Worm (Caenorhabditis elegans): ENCODE measurements around the gene C05C8.7.

Gene C05C8.7

DNA sequence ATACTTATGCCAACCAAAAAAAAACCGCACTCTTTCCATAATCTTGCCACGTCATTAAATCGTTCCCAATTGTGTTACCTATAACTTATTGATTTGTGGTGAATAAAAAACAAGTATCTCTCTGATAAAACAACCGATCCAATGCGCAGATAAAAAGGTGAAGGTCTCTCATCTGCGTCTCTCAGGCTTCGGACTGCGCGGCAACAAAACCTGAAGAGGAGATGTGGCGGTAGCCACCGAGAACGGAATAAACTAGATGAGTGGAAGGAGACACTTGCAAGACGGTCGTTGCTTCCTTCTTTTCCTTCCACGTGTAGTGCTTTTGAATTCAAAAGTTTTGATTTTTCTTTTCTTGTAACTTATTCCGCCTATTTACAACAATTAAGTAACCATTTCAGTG is 21.9 kb downstream of the C05C8.7 start, which contains the start of gene fkb-3:
fkb-3 (plus strand) TSS at position 277 of the 400 bp plus-strand sequence.
- TF ChIP-seq rcor-1 (GFP tag; IDR thresholded peaks at IDR 0.05) (no peak), D2030.7 (GFP tag; IDR thresholded peaks at IDR 0.05) (no peak), ceh-91 (GFP tag; IDR thresholded peaks at IDR 0.05) (no peak), ztf-6 (GFP tag; IDR thresholded peaks at IDR 0.05) (no peak), hmg-1.2 (GFP tag; IDR thresholded peaks at IDR 0.05) (no peak)

DNA sequence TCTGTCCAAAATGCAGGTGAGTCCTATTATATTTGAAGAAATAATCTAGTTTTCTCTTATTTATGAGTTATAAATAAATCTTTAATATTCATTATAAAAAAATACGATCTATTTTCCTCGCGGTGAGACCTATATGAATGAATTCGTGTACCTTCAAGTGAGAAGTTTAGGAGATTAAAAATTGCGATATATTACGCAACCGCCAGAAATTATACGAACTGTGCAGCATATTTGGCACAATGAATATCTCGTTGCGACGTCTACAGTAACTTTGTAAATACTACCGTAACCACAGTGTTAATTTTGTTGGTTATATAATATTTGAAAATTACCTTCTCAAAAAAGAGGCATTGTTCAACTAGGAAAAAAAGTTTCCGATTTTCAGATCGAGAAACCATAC is 22.5 kb downstream of the C05C8.7 start:
- TF ChIP-seq mes-4 (tag; optimal IDR thresholded peaks at IDR 0.05) (no peak), ceh-58 (GFP tag; IDR thresholded peaks at IDR 0.05) (no peak), T07F8.4 (tag; optimal IDR thresholded peaks at IDR 0.05) (no peak), hrde-1 (tag; optimal IDR thresholded peaks at IDR 0.05; ENCODE audit: borderline replicate concordance) (no peak), F22D6.2 (tag; optimal IDR thresholded peaks at IDR 0.05) (no peak), atf-7 (tag; optimal IDR thresholded peaks at IDR 0.05) (no peak), repo-1 (tag; optimal IDR thresholded peaks at IDR 0.05) (no peak), hsf-1 (GFP tag; IDR thresholded peaks at IDR 0.05) (no peak), zim-3 (tag; optimal IDR thresholded peaks at IDR 0.05) (no peak), madf-10 (tag; optimal IDR thresholded peaks at IDR 0.05) (no peak), ekl-4 (GFP tag; IDR thresholded peaks at IDR 0.05) (no peak), nfya-1 (tag; optimal IDR thresholded peaks at IDR 0.05; ENCODE audit: borderline replicate concordance, insufficient read depth) (no peak), ztf-26 (tag; optimal IDR thresholded peaks at IDR 0.05) (no peak)

DNA sequence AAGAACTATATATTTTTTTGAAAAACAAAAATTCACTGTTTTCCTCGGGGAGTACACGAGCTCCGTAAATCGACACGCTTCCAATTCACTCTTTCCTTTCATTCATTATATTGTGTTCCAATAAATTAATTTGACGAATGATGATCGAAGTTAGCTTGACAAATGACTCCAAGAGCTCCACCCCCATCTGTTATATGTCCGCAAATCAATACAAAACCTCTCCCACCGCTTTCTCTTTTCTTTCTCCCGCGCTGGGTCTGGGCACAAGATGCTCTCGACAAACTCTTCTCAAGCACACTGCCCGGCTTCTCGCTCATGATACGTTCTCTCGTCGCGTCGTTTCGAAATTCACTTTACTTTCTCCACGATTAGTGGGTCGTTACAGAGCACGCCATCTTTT is 22.9 kb downstream of the C05C8.7 start, which contains the start of gene C13F10.1:
C13F10.1 (plus strand) TSS at position 138 of the 400 bp plus-strand sequence.
- TF ChIP-seq cebp-1 (GFP tag; IDR thresholded peaks at IDR 0.05) (no peak), cebp-1 (tag; optimal IDR thresholded peaks at IDR 0.05) (peak; percentile 39), C06A6.2 (GFP tag; conservative IDR thresholded peaks at IDR 0.05) (no peak), ztf-6 (GFP tag; IDR thresholded peaks at IDR 0.05) (no peak), zfh-2 (GFP tag; conservative IDR thresholded peaks at IDR 0.05) (0 out of 2 replicates have a peak, but pooled peaks have one; percentile 15), lir-1 (GFP tag; conservative IDR thresholded peaks at IDR 0.05) (no peak), chd-7 (tag; optimal IDR thresholded peaks at IDR 0.05) (no peak), aptf-3 (GFP tag; IDR thresholded peaks at IDR 0.05) (no peak), ztf-18 (tag; optimal IDR thresholded peaks at IDR 0.05) (no peak), rcor-1 (GFP tag; IDR thresholded peaks at IDR 0.05) (0 out of 2 replicates have a peak, but pooled peaks have one; percentile 17), bed-1 (GFP tag; IDR thresholded peaks at IDR 0.05) (no peak)

DNA sequence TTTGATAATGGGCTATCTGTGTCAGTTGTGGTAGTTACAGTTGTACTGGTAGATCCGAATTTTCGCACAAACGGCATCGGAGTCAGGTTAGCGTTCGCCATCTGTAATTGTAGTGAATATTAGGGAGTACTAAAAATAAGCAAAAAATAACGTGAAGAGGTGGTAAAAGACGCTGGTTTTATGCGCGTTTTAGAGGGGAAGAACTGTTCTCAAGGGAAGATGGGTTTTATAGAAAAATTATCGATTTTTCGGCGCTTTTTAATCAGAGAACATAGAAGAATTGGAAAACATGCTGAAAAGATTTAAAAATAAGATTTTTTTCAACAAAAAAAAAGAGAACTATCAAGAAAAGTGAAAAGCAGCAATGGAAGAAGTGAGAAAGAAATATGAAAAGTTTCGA is 23.7 kb downstream of the C05C8.7 start, which contains the start of gene C13F10.7:
C13F10.7 (minus strand) TSS at position 101 of the 400 bp plus-strand sequence.
- no peak for TF ChIP-seq Y67H2A.10 (GFP tag; conservative IDR thresholded peaks at IDR 0.05)
- no peak for TF ChIP-seq him-1 (tag; optimal IDR thresholded peaks at IDR 0.05)
- no peak for TF ChIP-seq snpc-1.1 (tag; optimal IDR thresholded peaks at IDR 0.05; ENCODE audit: insufficient read depth)
- no peak for TF ChIP-seq hsf-1 (GFP tag; IDR thresholded peaks at IDR 0.05)
- TF ChIP-seq die-1 (tag; optimal IDR thresholded peaks at IDR 0.05), result no peak
- no peak for TF ChIP-seq let-607 (tag; optimal IDR thresholded peaks at IDR 0.05)
- no peak for TF ChIP-seq B0035.1 (tag; optimal IDR thresholded peaks at IDR 0.05)
- no peak for TF ChIP-seq ama-1 (optimal IDR thresholded peaks at IDR 0.05)
- TF ChIP-seq ama-1 (GFP tag; optimal IDR thresholded peaks at IDR 0.05), result no peak
- no peak for TF ChIP-seq T07F8.4 (tag; optimal IDR thresholded peaks at IDR 0.05)
- TF ChIP-seq T26A5.8 (tag; optimal IDR thresholded peaks at IDR 0.05), result no peak
- no peak for TF ChIP-seq cebp-2 (GFP tag; IDR thresholded peaks at IDR 0.05)
- TF ChIP-seq hlh-12 (tag; optimal IDR thresholded peaks at IDR 0.05), result no peak
